Worm (Caenorhabditis elegans): ENCODE data around the gene F02C9.2.

- TF ChIP-seq ceh-28 (tag; optimal IDR thresholded peaks at IDR 0.05) (no peak), mdl-1 (tag; optimal IDR thresholded peaks at IDR 0.05) (no peak), lsy-2 (tag; optimal IDR thresholded peaks at IDR 0.05) (no peak), dpl-1 (GFP tag; optimal IDR thresholded peaks at IDR 0.05) (no peak), dve-1 (tag; optimal IDR thresholded peaks at IDR 0.05; ENCODE audit: insufficient read depth) (no peak)
These were observed 7.7 kb downstream of the F02C9.2 start, which contains the start of gene srab-9 for ce11 chrV:3141190-3141589.
